Worm (Caenorhabditis elegans) whole organism, L2 larva: ENCODE results near the gene C06A1.3.

ENCODE experiments used
- C34F6.9 ChIP-seq: fragments of 150-350 bp; optimal IDR thresholded peaks from 2 replicates; lab custom pipeline; 2014; ENCODE audit warnings: missing biosample characterization, missing genetic modification characterization
- R02D3.7 ChIP-seq: fragments of 150-350 bp; optimal IDR thresholded peaks from 2 replicates; lab custom pipeline; 2014; ENCODE audit warnings: missing biosample characterization, missing genetic modification characterization
- Y55F3AM.14 ChIP-seq: fragments of 200-800 bp; sonication (Bioruptor generic); optimal IDR thresholded peaks from 2 replicates; lab custom pipeline; 2018; ENCODE audit warnings: mild to moderate bottlenecking, missing genetic modification characterization, missing compliant biosample characterization
- ZK546.5 ChIP-seq: sonication (generic microtip); optimal IDR thresholded peaks from 2 replicates; lab custom pipeline; 2017; ENCODE audit warnings: missing biosample characterization, missing genetic modification characterization
- alr-1 ChIP-seq: fragments of 150-350 bp; optimal IDR thresholded peaks from 2 replicates; lab custom pipeline; 2014; ENCODE audit warnings: missing biosample characterization, missing genetic modification characterization
- aly-2 ChIP-seq: fragments of 150-350 bp; optimal IDR thresholded peaks from 2 replicates; lab custom pipeline; 2014; ENCODE audit warnings: missing biosample characterization, missing genetic modification characterization
- ama-1 ChIP-seq: fragments of 150-350 bp; optimal IDR thresholded peaks from 2 replicates; lab custom pipeline; 2018; ENCODE audit warnings: inconsistent platforms
- blmp-1 ChIP-seq: sonication (generic microtip); optimal IDR thresholded peaks from 2 replicates; lab custom pipeline; 2017; ENCODE audit warnings: missing genetic modification characterization, mild to moderate bottlenecking, missing compliant biosample characterization, antibody characterized with exemption, moderate library complexity; ENCODE audit not compliant: insufficient read depth
- ceh-16 ChIP-seq: fragments of 150-350 bp; optimal IDR thresholded peaks from 2 replicates; lab custom pipeline; 2014; ENCODE audit warnings: missing biosample characterization, missing genetic modification characterization
- ceh-82 ChIP-seq: fragments of 150-350 bp; optimal IDR thresholded peaks from 2 replicates; lab custom pipeline; 2014; ENCODE audit warnings: missing biosample characterization, missing genetic modification characterization
- crh-2 ChIP-seq: sonication (generic microtip); optimal IDR thresholded peaks from 2 replicates; lab custom pipeline; 2017; ENCODE audit warnings: missing biosample characterization, missing genetic modification characterization
- dmd-4 ChIP-seq: sonication (generic microtip); optimal IDR thresholded peaks from 2 replicates; lab custom pipeline; 2017; ENCODE audit warnings: missing biosample characterization, missing genetic modification characterization
- egl-27 ChIP-seq: sonication (generic microtip); optimal IDR thresholded peaks from 3 replicates; lab custom pipeline; 2017; ENCODE audit warnings: missing biosample characterization, missing genetic modification reagents, missing genetic modification characterization
- elt-1 ChIP-seq: fragments of 150-350 bp; optimal IDR thresholded peaks from 2 replicates; lab custom pipeline; 2014; ENCODE audit warnings: missing biosample characterization, missing genetic modification characterization
- elt-3 ChIP-seq: sonication (generic microtip); optimal IDR thresholded peaks from 2 replicates; lab custom pipeline; 2017; ENCODE audit warnings: missing biosample characterization, missing genetic modification characterization
- fos-1 ChIP-seq: fragments of 150-350 bp; optimal IDR thresholded peaks from 2 replicates; lab custom pipeline; 2014; ENCODE audit warnings: missing biosample characterization, missing genetic modification characterization
- gmeb-1 ChIP-seq: fragments of 150-350 bp; optimal IDR thresholded peaks from 2 replicates; lab custom pipeline; 2014; ENCODE audit warnings: missing biosample characterization, missing genetic modification characterization
- lin-11 ChIP-seq: fragments of 150-350 bp; sonication (generic microtip); optimal IDR thresholded peaks from 2 replicates; lab custom pipeline; 2014; ENCODE audit warnings: missing biosample characterization, missing genetic modification characterization, inconsistent platforms, mixed read lengths
- lin-13 ChIP-seq: fragments of 150-350 bp; optimal IDR thresholded peaks from 2 replicates; lab custom pipeline; 2014; ENCODE audit warnings: missing biosample characterization, missing genetic modification reagents, missing genetic modification characterization
- lin-39 ChIP-seq: fragments of 150-350 bp; optimal IDR thresholded peaks from 2 replicates; lab custom pipeline; 2014; ENCODE audit warnings: missing biosample characterization, missing genetic modification reagents, missing genetic modification characterization
- lsy-2 ChIP-seq, 2 experiments: fragments of 150-350 bp in 1 of 2; sonication (generic microtip) in 1 of 2; optimal IDR thresholded peaks; 2 replicates each; lab custom pipeline; 2014 to 2017; ENCODE audit warnings: missing biosample characterization in 2 of 2, missing genetic modification characterization in 2 of 2
- mab-5 ChIP-seq: fragments of 150-350 bp; optimal IDR thresholded peaks from 2 replicates; lab custom pipeline; 2014; ENCODE audit warnings: missing biosample characterization, missing genetic modification characterization
- mbf-1 ChIP-seq: sonication (generic microtip); optimal IDR thresholded peaks from 2 replicates; lab custom pipeline; 2017; ENCODE audit warnings: missing biosample characterization, missing genetic modification characterization
- mdl-1 ChIP-seq, 2 experiments: fragments of 150-350 bp in 1 of 2; sonication (generic microtip) in 1 of 2; optimal IDR thresholded peaks; 2 replicates each; lab custom pipeline; 2017; ENCODE audit warnings: missing biosample characterization in 2 of 2, missing genetic modification characterization in 2 of 2
- nhr-10 ChIP-seq: sonication (generic microtip); optimal IDR thresholded peaks from 2 replicates; lab custom pipeline; 2017; ENCODE audit warnings: missing biosample characterization, missing genetic modification characterization
- nhr-11 ChIP-seq: fragments of 150-350 bp; optimal IDR thresholded peaks from 2 replicates; lab custom pipeline; 2014; ENCODE audit warnings: missing biosample characterization, missing genetic modification characterization
- nhr-12 ChIP-seq: fragments of 150-350 bp; optimal IDR thresholded peaks from 2 replicates; lab custom pipeline; 2014; ENCODE audit warnings: missing biosample characterization, missing genetic modification characterization
- nhr-129 ChIP-seq: fragments of 150-350 bp; optimal IDR thresholded peaks from 2 replicates; lab custom pipeline; 2014; ENCODE audit warnings: missing biosample characterization, missing genetic modification characterization
- nhr-21 ChIP-seq: fragments of 150-350 bp; optimal IDR thresholded peaks from 2 replicates; lab custom pipeline; 2014; ENCODE audit warnings: missing biosample characterization, missing genetic modification characterization
- nhr-23 ChIP-seq: fragments of 150-350 bp; optimal IDR thresholded peaks from 2 replicates; lab custom pipeline; 2014; ENCODE audit warnings: missing biosample characterization, missing genetic modification reagents, missing genetic modification characterization
- nhr-237 ChIP-seq: fragments of 150-350 bp; optimal IDR thresholded peaks from 2 replicates; lab custom pipeline; 2014; ENCODE audit warnings: missing biosample characterization, missing genetic modification characterization
- nhr-25 ChIP-seq: fragments of 150-350 bp; sonication (generic microtip); optimal IDR thresholded peaks from 3 replicates; lab custom pipeline; 2014; ENCODE audit warnings: missing biosample characterization, missing genetic modification characterization
- nhr-6 ChIP-seq: fragments of 150-350 bp; optimal IDR thresholded peaks from 2 replicates; lab custom pipeline; 2014; ENCODE audit warnings: missing biosample characterization, missing genetic modification characterization
- nhr-77 ChIP-seq: fragments of 150-350 bp; optimal IDR thresholded peaks from 2 replicates; lab custom pipeline; 2014; ENCODE audit warnings: missing biosample characterization, missing genetic modification characterization
- peb-1 ChIP-seq: fragments of 150-350 bp; optimal IDR thresholded peaks from 2 replicates; lab custom pipeline; 2014; ENCODE audit warnings: missing biosample characterization, missing genetic modification characterization
- sem-4 ChIP-seq: fragments of 150-350 bp; optimal IDR thresholded peaks from 2 replicates; lab custom pipeline; 2014; ENCODE audit warnings: missing biosample characterization, missing genetic modification reagents, missing genetic modification characterization
- skn-1 ChIP-seq: sonication (generic microtip); optimal IDR thresholded peaks from 2 replicates; lab custom pipeline; 2017; ENCODE audit warnings: missing biosample characterization, missing genetic modification characterization
- sma-3 ChIP-seq: sonication (generic microtip); optimal IDR thresholded peaks from 2 replicates; lab custom pipeline; 2016; ENCODE audit warnings: missing genetic modification reagents, missing genetic modification characterization, missing compliant biosample characterization
- sma-9 ChIP-seq, 2 experiments: fragments of 150-350 bp in 1 of 2; sonication (generic microtip) in 1 of 2; optimal IDR thresholded peaks; 2 replicates each; lab custom pipeline; 2014 to 2016; ENCODE audit warnings: missing genetic modification characterization in 2 of 2, mild to moderate bottlenecking in 1 of 2, missing biosample characterization in 1 of 2, missing compliant biosample characterization in 1 of 2, missing genetic modification reagents in 1 of 2, moderate library complexity in 1 of 2
- snpc-4 ChIP-seq: fragments of 150-350 bp; optimal IDR thresholded peaks from 2 replicates; lab custom pipeline; 2014; ENCODE audit warnings: missing biosample characterization, missing genetic modification characterization
- unc-39 ChIP-seq: fragments of 150-350 bp; optimal IDR thresholded peaks from 2 replicates; lab custom pipeline; 2014; ENCODE audit warnings: missing biosample characterization, missing genetic modification characterization
- unc-55 ChIP-seq: fragments of 150-350 bp; sonication (generic microtip); optimal IDR thresholded peaks from 3 replicates; lab custom pipeline; 2014; ENCODE audit warnings: missing biosample characterization, missing genetic modification reagents, missing genetic modification characterization
- unc-62 ChIP-seq: fragments of 150-350 bp; optimal IDR thresholded peaks from 2 replicates; lab custom pipeline; 2014; ENCODE audit warnings: missing biosample characterization, missing genetic modification reagents, missing genetic modification characterization
- zag-1 ChIP-seq: fragments of 150-350 bp; optimal IDR thresholded peaks from 2 replicates; lab custom pipeline; 2014; ENCODE audit warnings: missing biosample characterization, missing genetic modification characterization
- ztf-1 ChIP-seq: fragments of 200-800 bp; sonication (Bioruptor generic); conservative IDR thresholded peaks from 2 replicates; pipeline ENCODE4 v1.3.6; 2022; ENCODE audit warnings: missing genetic modification characterization, missing compliant biosample characterization
- ztf-11 ChIP-seq: sonication (generic microtip); optimal IDR thresholded peaks from 2 replicates; lab custom pipeline; 2017; ENCODE audit warnings: missing biosample characterization, missing genetic modification characterization
- ztf-4 ChIP-seq: fragments of 150-350 bp; optimal IDR thresholded peaks from 2 replicates; lab custom pipeline; 2014; ENCODE audit warnings: missing biosample characterization, missing genetic modification characterization

The C06A1.3 gene

ce11 chrII:10537988-10538387, 34.1 kb upstream of the C06A1.3 start (continued):
- TF ChIP-seq lin-13 (GFP tag; lab: Kevin White, UChicago) (peak; percentile 13), C34F6.9 (tag; lab: Kevin White, UChicago) (peak; percentile 63), gmeb-1 (tag; lab: Kevin White, UChicago) (peak; percentile 72), elt-3 (no peak), nhr-11 (tag; lab: Kevin White, UChicago) (no peak), nhr-129 (tag; lab: Kevin White, UChicago) (no peak), nhr-12 (tag; lab: Kevin White, UChicago) (no peak), ceh-82 (no peak), alr-1 (tag; lab: Kevin White, UChicago) (no peak), egl-27 (tag; lab: Kevin White, UChicago) (no peak), nhr-10 (tag; lab: Kevin White, UChicago) (no peak), nhr-237 (tag; lab: Kevin White, UChicago) (no peak), mdl-1 (tag; optimal IDR thresholded peaks at IDR 0.05; lab: Kevin White, UChicago) (no peak), skn-1 (tag; lab: Kevin White, UChicago) (no peak), lin-11 (tag; lab: Kevin White, UChicago) (no peak)
- TF ChIP-seq, all 48 proteins: peak for 13

DNA sequence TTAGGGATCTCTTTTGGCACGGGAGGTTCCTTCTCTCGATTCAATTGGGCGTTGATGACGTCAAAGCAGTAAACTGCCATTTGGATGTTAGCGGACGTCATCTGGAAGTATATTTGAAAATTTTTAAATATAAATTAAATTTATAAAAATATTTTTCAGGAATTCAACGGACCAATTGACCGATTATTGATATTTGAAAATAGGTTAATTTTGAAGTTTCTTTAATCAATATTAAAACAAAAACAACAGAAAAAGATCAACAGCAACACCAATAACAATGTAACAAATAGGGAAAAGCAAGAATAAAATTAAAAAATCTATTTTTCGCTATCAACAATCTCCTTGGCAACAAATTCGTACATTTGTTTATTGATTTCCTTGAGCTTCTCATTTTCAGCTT, 32.8 kb upstream of the C06A1.3 start, which contains the start of gene R166.3:
R166.3 (minus strand) TSS at position 101 of the 400 bp plus-strand sequence.
- TF ChIP-seq zag-1 (tag; lab: Kevin White, UChicago) (no peak), crh-2 (tag; lab: Kevin White, UChicago) (no peak), ama-1 (no peak), nhr-25 (tag; lab: Kevin White, UChicago) (no peak), lsy-2 (tag; optimal IDR thresholded peaks at IDR 0.05; lab: Kevin White, UChicago) (no peak)

- TF ChIP-seq mab-5 (tag; lab: Kevin White, UChicago): peak; percentile 33
- TF ChIP-seq sma-9 (GFP tag; optimal IDR thresholded peaks at IDR 0.05; lab: Kevin White, UChicago): peak; percentile 79
- no peak for TF ChIP-seq sma-9 (tag; optimal IDR thresholded peaks at IDR 0.05; lab: Kevin White, UChicago)
- peak; percentile 85 for TF ChIP-seq sma-3 (GFP tag; lab: Kevin White, UChicago)
- TF ChIP-seq snpc-4 (tag; lab: Kevin White, UChicago): no peak
- TF ChIP-seq alr-1 (tag; lab: Kevin White, UChicago): no peak
- no peak for TF ChIP-seq nhr-23 (tag; lab: Kevin White, UChicago)
- TF ChIP-seq R02D3.7: peak; percentile 80
- TF ChIP-seq nhr-237 (tag; lab: Kevin White, UChicago): no peak
- peak; percentile 80 for TF ChIP-seq nhr-129 (tag; lab: Kevin White, UChicago)
- TF ChIP-seq elt-1 (tag; lab: Kevin White, UChicago): no peak
- peak; percentile 83 for TF ChIP-seq gmeb-1 (tag; lab: Kevin White, UChicago)
- TF ChIP-seq nhr-11 (tag; lab: Kevin White, UChicago): peak; percentile 53
- TF ChIP-seq ztf-1: no peak
- peak; percentile 85 for TF ChIP-seq nhr-6 (tag; lab: Kevin White, UChicago)
- peak; percentile 97 for TF ChIP-seq ztf-4 (tag; lab: Kevin White, UChicago)
- no peak for TF ChIP-seq ZK546.5 (tag; lab: Kevin White, UChicago)
- no peak for TF ChIP-seq egl-27 (tag; lab: Kevin White, UChicago)
- TF ChIP-seq crh-2 (tag; lab: Kevin White, UChicago): peak; percentile 78
- TF ChIP-seq nhr-77 (tag; lab: Kevin White, UChicago): no peak
- TF ChIP-seq ztf-11: no peak
- no peak for TF ChIP-seq peb-1 (tag; lab: Kevin White, UChicago)
- peak; percentile 83 for TF ChIP-seq blmp-1 (tag; lab: Kevin White, UChicago)
- no peak for TF ChIP-seq lin-39 (tag; lab: Kevin White, UChicago)
- peak; percentile 29 for TF ChIP-seq zag-1 (tag; lab: Kevin White, UChicago)
- no peak for TF ChIP-seq lin-11 (tag; lab: Kevin White, UChicago)
- TF ChIP-seq C34F6.9 (tag; lab: Kevin White, UChicago): peak; percentile 77
- TF ChIP-seq elt-3: no peak
- TF ChIP-seq aly-2 (tag; lab: Kevin White, UChicago): no peak
- TF ChIP-seq ama-1: peak; percentile 97
- TF ChIP-seq nhr-21 (tag; lab: Kevin White, UChicago): peak; percentile 79
- no peak for TF ChIP-seq unc-62
- TF ChIP-seq Y55F3AM.14 (GFP tag; lab: Kevin White, UChicago): peak; percentile 78
- no peak for TF ChIP-seq mdl-1 (tag; optimal IDR thresholded peaks at IDR 0.05; lab: Kevin White, UChicago)
- no peak for TF ChIP-seq dmd-4 (tag; lab: Kevin White, UChicago)
- TF ChIP-seq lin-13 (GFP tag; lab: Kevin White, UChicago): peak; percentile 79
- no peak for TF ChIP-seq fos-1
- peak; percentile 79 for TF ChIP-seq unc-55 (GFP tag; lab: Kevin White, UChicago)
- TF ChIP-seq nhr-25 (tag; lab: Kevin White, UChicago): peak; percentile 98
- TF ChIP-seq nhr-10 (tag; lab: Kevin White, UChicago): no peak
- TF ChIP-seq lsy-2 (tag; optimal IDR thresholded peaks at IDR 0.05; lab: Kevin White, UChicago): peak; percentile 28 to 89
- TF ChIP-seq ceh-16 (tag; lab: Kevin White, UChicago): no peak
- peak; percentile 25 for TF ChIP-seq mbf-1 (tag; lab: Kevin White, UChicago)
- peak; percentile 70 for TF ChIP-seq sem-4 (tag; lab: Kevin White, UChicago)
- no peak for TF ChIP-seq unc-39 (tag; lab: Kevin White, UChicago)
Measured at ce11 chrII:10541923-10542486, 30.1 kb upstream of the C06A1.3 start, which contains the start of gene pro-1. Gene pro-1 (minus strand): TSS chrII:10541996.
